Fruit fly (Drosophila melanogaster): Measurements from ENCODE around the gene CG10801.

dm6 chrX:3451250-3451786, 9.1 kb upstream of the CG10801 start:
- TF ChIP-seq pdm3 (GFP tag; optimal IDR thresholded peaks at IDR 0.05) (no peak), Hr39 (GFP tag; optimal IDR thresholded peaks at IDR 0.05) (no peak), Eip75B (GFP tag; optimal IDR thresholded peaks at IDR 0.05) (no peak), Eip93F (GFP tag; optimal IDR thresholded peaks at IDR 0.05) (no peak)
